Fruit fly (Drosophila melanogaster): ENCODE data around the gene tfc.

The tfc gene

dm6 chr3L:1295693-1296092 lies 39.4 kb downstream of the tfc start, which contains the start of gene Rabex-5 (continued):
- TF ChIP-seq gsb (GFP tag; IDR thresholded peaks at IDR 0.05) (no peak), dysf (GFP tag; IDR thresholded peaks at IDR 0.05) (no peak), HmgZ (tag; optimal IDR thresholded peaks at IDR 0.05) (peak; percentile 78), Xbp1 (GFP tag; optimal IDR thresholded peaks at IDR 0.05) (peak; percentile 62), Meics (GFP tag; optimal IDR thresholded peaks at IDR 0.05) (peak; percentile 14), CG10147 (GFP tag; optimal IDR thresholded peaks at IDR 0.05) (peak; percentile 6), CG2199 (GFP tag; IDR thresholded peaks at IDR 0.05) (no peak), so (GFP tag; IDR thresholded peaks at IDR 0.05) (no peak), CG7963 (GFP tag; IDR thresholded peaks at IDR 0.05; ENCODE audit: partially characterized antibody) (peak; percentile 62; the same call in 2 of the 3 replicates), CG7928 (GFP tag; optimal IDR thresholded peaks at IDR 0.05) (no peak), CG11247 (GFP tag; IDR thresholded peaks at IDR 0.05) (no peak), ac (GFP tag; optimal IDR thresholded peaks at IDR 0.05) (no peak), CG32532 (GFP tag; IDR thresholded peaks at IDR 0.05) (no peak), trem (tag; optimal IDR thresholded peaks at IDR 0.05) (peak; percentile 52), CG31388 (GFP tag; optimal IDR thresholded peaks at IDR 0.05) (no peak), Nf-YB (GFP tag; optimal IDR thresholded peaks at IDR 0.05) (no peak), CG3995 (GFP tag; optimal IDR thresholded peaks at IDR 0.05) (peak; percentile 61), tap (tag; optimal IDR thresholded peaks at IDR 0.05) (no peak), CG13123 (GFP tag; optimal IDR thresholded peaks at IDR 0.05) (no peak), CG6254 (GFP tag; optimal IDR thresholded peaks at IDR 0.05) (no peak), gfzf (GFP tag; optimal IDR thresholded peaks at IDR 0.05) (peak; percentile 23), Max (GFP tag; optimal IDR thresholded peaks at IDR 0.05) (peak; percentile 49), lola (GFP tag; optimal IDR thresholded peaks at IDR 0.05) (no peak), CG17829 (tag; optimal IDR thresholded peaks at IDR 0.05) (peak; percentile 48), cato (GFP tag; optimal IDR thresholded peaks at IDR 0.05; ENCODE audit: borderline replicate concordance) (no peak), mirr (GFP tag; optimal IDR thresholded peaks at IDR 0.05) (no peak), CG2678 (tag; optimal IDR thresholded peaks at IDR 0.05) (no peak), jing (GFP tag; optimal IDR thresholded peaks at IDR 0.05) (no peak), CG1832 (GFP tag; optimal IDR thresholded peaks at IDR 0.05) (no peak), CG3163 (GFP tag; optimal IDR thresholded peaks at IDR 0.05) (no peak), esg (GFP tag; conservative IDR thresholded peaks at IDR 0.05) (no peak), CG17612 (GFP tag; IDR thresholded peaks at IDR 0.05) (no peak), Atf-2 (GFP tag; optimal IDR thresholded peaks at IDR 0.05) (no peak), exex (tag; optimal IDR thresholded peaks at IDR 0.05) (no peak), slou (GFP tag; optimal IDR thresholded peaks at IDR 0.05) (peak; percentile 13), CG6854 (GFP tag; optimal IDR thresholded peaks at IDR 0.05) (no peak), corto (GFP tag; optimal IDR thresholded peaks at IDR 0.05) (no peak), CG12219 (GFP tag; optimal IDR thresholded peaks at IDR 0.05) (no peak), unpg (GFP tag; optimal IDR thresholded peaks at IDR 0.05) (peak; percentile 6), CG3281 (GFP tag; optimal IDR thresholded peaks at IDR 0.05) (no peak), ewg (GFP tag; optimal IDR thresholded peaks at IDR 0.05) (no peak), CG31224 (GFP tag; IDR thresholded peaks at IDR 0.05) (no peak), CG18262 (tag; optimal IDR thresholded peaks at IDR 0.05) (peak; percentile 19), knrl (GFP tag; IDR thresholded peaks at IDR 0.05; ENCODE audit: partially characterized antibody) (peak; percentile 88), Doc2 (GFP tag; IDR thresholded peaks at IDR 0.05) (no peak), CG17802 (tag; optimal IDR thresholded peaks at IDR 0.05) (no peak), Opbp (GFP tag; IDR thresholded peaks at IDR 0.05; ENCODE audit: partially characterized antibody) (peak; percentile 89), gcm2 (GFP tag; optimal IDR thresholded peaks at IDR 0.05) (no peak), CG15073 (GFP tag; optimal IDR thresholded peaks at IDR 0.05) (no peak), sens (GFP tag) (peak; percentile 73), Elba2 (GFP tag; optimal IDR thresholded peaks at IDR 0.05) (no peak)

Measured in whole organism, embryonic.